Fruit fly (Drosophila melanogaster): ENCODE results near the gene Trs20.

- TF ChIP-seq CG8478 (optimal IDR thresholded peaks at IDR 0.05) (no peak), CTCF (optimal IDR thresholded peaks at IDR 0.05) (no peak)
Observed at dm6 chr3L:16128481-16128972, 2.9 kb downstream of the Trs20 start, which contains the start of gene Pgm1.

All from S2 (cell line).